Fruit fly (Drosophila melanogaster) whole organism, wandering third instar larva: Measurements from ENCODE around the gene Ero1L.
A peak's percentile ranks its signal among the peaks of the same experiment; 100 is the strongest.

Experiments used
- Abd-B ChIP-seq: fragments of >200 bp; optimal IDR thresholded peaks from 2 replicates; lab custom pipeline; 2017; ENCODE audit warnings: missing biosample characterization, missing genetic modification characterization
- CG32264 ChIP-seq: fragments of 200-800 bp; sonication (Bioruptor generic); optimal IDR thresholded peaks from 2 replicates; lab custom pipeline; 2016; ENCODE audit warnings: missing biosample characterization, missing genetic modification characterization
- CrebA ChIP-seq: fragments of 200-800 bp; sonication (Bioruptor generic); optimal IDR thresholded peaks from 2 replicates; lab custom pipeline; 2016; ENCODE audit warnings: missing biosample characterization, mild to moderate bottlenecking, missing genetic modification characterization, borderline replicate concordance
- Dfd ChIP-seq: fragments of >200 bp; optimal IDR thresholded peaks from 2 replicates; lab custom pipeline; 2017; ENCODE audit warnings: missing biosample characterization, missing genetic modification characterization
- Dif ChIP-seq: fragments of 200-275, 200-300 bp; sonication (Bioruptor generic); optimal IDR thresholded peaks from 2 replicates; lab custom pipeline; 2018; ENCODE audit warnings: missing biosample characterization, missing genetic modification characterization; ENCODE audit not compliant: partially characterized antibody
- GATAd ChIP-seq: sonication (Bioruptor generic); optimal IDR thresholded peaks from 2 replicates; lab custom pipeline; 2016; ENCODE audit warnings: missing biosample characterization, missing genetic modification characterization
- HLH106 ChIP-seq: fragments of 200-800 bp; optimal IDR thresholded peaks from 3 replicates; lab custom pipeline; 2019; ENCODE audit warnings: missing biosample characterization, mild to moderate bottlenecking, missing genetic modification characterization, moderate library complexity
- Hr78 ChIP-seq: fragments of >200 bp; optimal IDR thresholded peaks from 2 replicates; lab custom pipeline; 2017; ENCODE audit warnings: missing biosample characterization, missing genetic modification characterization
- Hr83 ChIP-seq: fragments of 200-300 bp; sonication (Bioruptor generic); optimal IDR thresholded peaks from 2 replicates; lab custom pipeline; 2016; ENCODE audit warnings: missing biosample characterization, mild to moderate bottlenecking, missing genetic modification characterization, moderate library complexity; ENCODE audit not compliant: poor library complexity, severe bottlenecking
- Jra ChIP-seq: sonication (Bioruptor generic); optimal IDR thresholded peaks from 2 replicates; lab custom pipeline; 2016; ENCODE audit warnings: missing biosample characterization, missing genetic modification characterization
- Mio ChIP-seq: sonication (Bioruptor generic); optimal IDR thresholded peaks from 2 replicates; lab custom pipeline; 2016; ENCODE audit warnings: missing biosample characterization, missing genetic modification characterization
- Myc ChIP-seq: fragments of >200 bp; optimal IDR thresholded peaks from 2 replicates; lab custom pipeline; 2017
- N ChIP-seq: fragments of >200 bp; optimal IDR thresholded peaks from 2 replicates; lab custom pipeline; 2018; ENCODE audit warnings: missing biosample characterization, missing external identifiers, missing genetic modification characterization
- Rel ChIP-seq, 2 experiments: fragments of 200-800 bp; sonication (Bioruptor generic) in 1 of 2; optimal IDR thresholded peaks; 2 replicates in 1 of 2; 3 replicates in 1 of 2; lab custom pipeline; 2016 to 2019; ENCODE audit warnings: mild to moderate bottlenecking in 2 of 2, missing biosample characterization in 2 of 2, missing genetic modification characterization in 2 of 2, moderate library complexity in 1 of 2
- Sp1 ChIP-seq: fragments of 200-800 bp; sonication (Bioruptor generic); optimal IDR thresholded peaks from 3 replicates; lab custom pipeline; 2019; ENCODE audit warnings: missing biosample characterization, mild to moderate bottlenecking, missing genetic modification characterization, moderate library complexity
- dl ChIP-seq, 2 experiments: fragments of 175-275, 200-275 bp in 1 of 2; fragments of 200-275 bp in 1 of 2; sonication (Bioruptor generic); optimal IDR thresholded peaks; lab custom pipeline; 2018; ENCODE audit warnings: mild to moderate bottlenecking in 2 of 2, missing biosample characterization in 2 of 2, missing genetic modification characterization in 2 of 2, moderate library complexity in 2 of 2; ENCODE audit not compliant: partially characterized antibody in 2 of 2, insufficient read depth in 1 of 2
- dmrt93B ChIP-seq: fragments of 200-800 bp; sonication (Bioruptor generic); optimal IDR thresholded peaks from 2 replicates; lab custom pipeline; 2018; ENCODE audit warnings: missing biosample characterization, mild to moderate bottlenecking, missing genetic modification characterization
- dsf ChIP-seq: sonication (Bioruptor generic); optimal IDR thresholded peaks from 2 replicates; lab custom pipeline; 2016; ENCODE audit warnings: missing biosample characterization, missing genetic modification characterization, borderline replicate concordance
- ey ChIP-seq: fragments of 200-800 bp; sonication (Bioruptor generic); optimal IDR thresholded peaks from 2 replicates; lab custom pipeline; 2016; ENCODE audit warnings: missing biosample characterization, missing genetic modification characterization
- foxo ChIP-seq, 2 experiments: fragments of 200-800 bp; sonication (Bioruptor generic); optimal IDR thresholded peaks; 2 replicates in 1 of 2; 3 replicates in 1 of 2; lab custom pipeline; 2016 to 2017; ENCODE audit warnings: missing biosample characterization in 2 of 2, missing genetic modification characterization in 2 of 2
- fru ChIP-seq: fragments of 200-800 bp; sonication (Bioruptor generic); optimal IDR thresholded peaks from 3 replicates; lab custom pipeline; 2016; ENCODE audit warnings: missing biosample characterization, mild to moderate bottlenecking, missing genetic modification characterization
- h ChIP-seq: fragments of 200-800 bp; sonication (Bioruptor generic); optimal IDR thresholded peaks from 3 replicates; lab custom pipeline; 2016; ENCODE audit warnings: missing biosample characterization, mild to moderate bottlenecking, missing genetic modification characterization
- jim ChIP-seq: fragments of 175-275, 200-325 bp; sonication (Bioruptor generic); optimal IDR thresholded peaks from 2 replicates; lab custom pipeline; 2016; ENCODE audit warnings: missing biosample characterization, mild to moderate bottlenecking, missing genetic modification characterization
- lola ChIP-seq: fragments of >200 bp; optimal IDR thresholded peaks from 2 replicates; lab custom pipeline; 2017; ENCODE audit warnings: missing biosample characterization, missing genetic modification characterization
- pan ChIP-seq: fragments of >200 bp; optimal IDR thresholded peaks from 2 replicates; lab custom pipeline; 2017
- psq ChIP-seq: fragments of 200-800 bp; sonication (Bioruptor generic); optimal IDR thresholded peaks from 3 replicates; lab custom pipeline; 2017; ENCODE audit warnings: missing biosample characterization, mild to moderate bottlenecking, missing genetic modification characterization, moderate library complexity
- rgr ChIP-seq: fragments of 200-800 bp; sonication (Bioruptor generic); optimal IDR thresholded peaks from 3 replicates; lab custom pipeline; 2016; ENCODE audit warnings: missing biosample characterization, mild to moderate bottlenecking, missing genetic modification characterization
- tai ChIP-seq: sonication (Bioruptor generic); optimal IDR thresholded peaks from 2 replicates; lab custom pipeline; 2016; ENCODE audit warnings: missing biosample characterization, missing genetic modification characterization
- usp ChIP-seq: fragments of >200 bp; optimal IDR thresholded peaks from 2 replicates; lab custom pipeline; 2017; ENCODE audit warnings: missing biosample characterization, missing genetic modification characterization
- woc ChIP-seq: sonication (Bioruptor generic); optimal IDR thresholded peaks from 2 replicates; lab custom pipeline; 2016; ENCODE audit warnings: missing biosample characterization, mild to moderate bottlenecking, missing genetic modification characterization

The Ero1L gene

dm6 chr3L:4187930-4188523, 17.8 kb downstream of the Ero1L start, which contains the start of the genes Teh2 and tipE:
Gene Teh2, minus strand, starts transcription at chr3L:4188023.
Gene tipE, plus strand, starts transcription at chr3L:4188499.
- TF ChIP-seq rgr (no peak), GATAd (GFP tag; lab: Kevin White, UChicago) (no peak), woc (GFP tag; lab: Kevin White, UChicago) (peak; percentile 9), dmrt93B (GFP tag; lab: Kevin White, UChicago) (no peak), usp (GFP tag; lab: Kevin White, UChicago) (no peak), fru (GFP tag; lab: Kevin White, UChicago) (no peak), psq (GFP tag; lab: Kevin White, UChicago) (no peak), dl (GFP tag; optimal IDR thresholded peaks at IDR 0.05; lab: Kevin White, UChicago; ENCODE audit: insufficient read depth in 1 of 2, partially characterized antibody in 2 of 2) (no peak), Myc (lab: Kevin White, UChicago) (peak; percentile 64), CG32264 (no peak), ey (GFP tag; lab: Kevin White, UChicago) (no peak)
- TF ChIP-seq, all 38 proteins: peak for 2

- no peak for TF ChIP-seq ey (GFP tag; lab: Kevin White, UChicago)
- no peak for TF ChIP-seq Dfd (GFP tag; lab: Kevin White, UChicago)
- no peak for TF ChIP-seq Hr83 (GFP tag; lab: Kevin White, UChicago)
- TF ChIP-seq lola, result no peak
- TF ChIP-seq N (GFP tag; lab: Kevin White, UChicago), result no peak
- TF ChIP-seq Jra (GFP tag; lab: Kevin White, UChicago), result no peak
- TF ChIP-seq Myc (lab: Kevin White, UChicago), result no peak
- TF ChIP-seq CG32264, result no peak
- TF ChIP-seq Rel (GFP tag; optimal IDR thresholded peaks at IDR 0.05; lab: Kevin White, UChicago), result no peak
- peak; percentile 57 for TF ChIP-seq Rel (tag; optimal IDR thresholded peaks at IDR 0.05; lab: Kevin White, UChicago)
- TF ChIP-seq GATAd (GFP tag; lab: Kevin White, UChicago), result no peak
- TF ChIP-seq Hr78 (GFP tag; lab: Kevin White, UChicago), result no peak
- peak in 1 of 2 experiments; percentile 16 for TF ChIP-seq foxo (GFP tag; optimal IDR thresholded peaks at IDR 0.05; lab: Kevin White, UChicago)
- no peak for TF ChIP-seq rgr
- no peak for TF ChIP-seq CrebA (GFP tag; lab: Kevin White, UChicago)
- TF ChIP-seq dsf (GFP tag; lab: Kevin White, UChicago), result no peak
Observed at dm6 chr3L:4193730-4194649, 23.8 kb downstream of the Ero1L start, which contains the start of gene CG43367. Gene CG43367, plus strand, starts transcription at chr3L:4193993.

DNA sequence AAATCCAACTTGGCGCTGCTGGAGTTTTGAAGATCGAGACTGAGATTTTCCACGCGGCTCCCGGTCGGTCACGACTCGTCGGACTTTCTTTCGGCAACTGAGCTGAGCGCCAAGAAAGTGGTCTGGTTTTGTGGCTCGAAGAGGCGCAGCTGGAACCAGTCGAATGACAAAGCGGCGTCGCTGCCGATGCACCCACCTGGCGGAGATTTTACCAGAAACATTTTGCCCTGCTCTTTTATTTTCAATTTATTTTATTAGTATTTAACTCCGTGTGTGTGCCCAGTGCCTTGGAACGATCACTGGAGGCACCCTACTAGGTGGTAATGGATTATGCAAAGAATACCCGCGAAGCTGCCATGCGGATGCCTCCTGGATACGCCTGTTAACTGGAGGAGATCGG, 34.0 kb downstream of the Ero1L start, which contains the start of gene CG15005:
TSS of gene CG15005 (minus strand) at position 101 of the 400 bp plus-strand sequence.
- TF ChIP-seq usp (GFP tag; lab: Kevin White, UChicago), result no peak
- TF ChIP-seq Sp1, result no peak
- no peak for TF ChIP-seq jim (GFP tag; lab: Kevin White, UChicago)
- TF ChIP-seq pan (lab: Kevin White, UChicago), result no peak
- no peak for TF ChIP-seq Rel (GFP tag; optimal IDR thresholded peaks at IDR 0.05; lab: Kevin White, UChicago)
- no peak for TF ChIP-seq Rel (tag; optimal IDR thresholded peaks at IDR 0.05; lab: Kevin White, UChicago)
- TF ChIP-seq ey (GFP tag; lab: Kevin White, UChicago), result no peak
- no peak for TF ChIP-seq tai (GFP tag; lab: Kevin White, UChicago)
- TF ChIP-seq Abd-B (GFP tag; lab: Kevin White, UChicago), result no peak
- TF ChIP-seq dmrt93B (GFP tag; lab: Kevin White, UChicago), result no peak
- TF ChIP-seq foxo (GFP tag; optimal IDR thresholded peaks at IDR 0.05; lab: Kevin White, UChicago), result no peak
- no peak for TF ChIP-seq GATAd (GFP tag; lab: Kevin White, UChicago)
- no peak for TF ChIP-seq Dif

DNA sequence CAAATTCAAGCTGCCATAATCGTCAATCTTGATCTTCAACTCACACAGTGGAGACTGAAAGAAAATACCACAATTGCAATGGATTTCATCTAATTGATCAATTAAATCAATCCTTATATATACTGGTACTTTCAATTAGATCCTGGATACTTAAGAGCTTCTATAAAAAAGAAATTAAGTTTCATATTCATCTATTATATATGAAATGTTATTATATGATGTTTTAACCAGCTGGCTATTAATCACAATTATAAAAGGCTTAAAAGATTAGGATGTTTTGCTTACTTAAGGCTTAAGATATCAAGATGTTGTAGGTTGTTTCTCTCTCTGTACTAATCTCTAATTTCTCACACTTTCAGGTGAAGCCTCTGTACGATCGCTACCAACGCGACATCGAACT, 34.7 kb downstream of the Ero1L start:
- TF ChIP-seq Rel (GFP tag; optimal IDR thresholded peaks at IDR 0.05; lab: Kevin White, UChicago) (no peak), Rel (tag; optimal IDR thresholded peaks at IDR 0.05; lab: Kevin White, UChicago) (no peak), jim (GFP tag; lab: Kevin White, UChicago) (no peak), rgr (no peak), Jra (GFP tag; lab: Kevin White, UChicago) (no peak), Hr78 (GFP tag; lab: Kevin White, UChicago) (no peak), HLH106 (tag; lab: Kevin White, UChicago) (no peak), Dif (no peak), h (GFP tag; lab: Kevin White, UChicago) (no peak), foxo (GFP tag; optimal IDR thresholded peaks at IDR 0.05; lab: Kevin White, UChicago) (no peak), Sp1 (no peak), dsf (GFP tag; lab: Kevin White, UChicago) (no peak), ey (GFP tag; lab: Kevin White, UChicago) (no peak), psq (GFP tag; lab: Kevin White, UChicago) (no peak), Dfd (GFP tag; lab: Kevin White, UChicago) (no peak), pan (lab: Kevin White, UChicago) (no peak), fru (GFP tag; lab: Kevin White, UChicago) (no peak), Hr83 (GFP tag; lab: Kevin White, UChicago) (no peak), GATAd (GFP tag; lab: Kevin White, UChicago) (no peak), tai (GFP tag; lab: Kevin White, UChicago) (no peak), Mio (GFP tag; lab: Kevin White, UChicago) (no peak)
- TF ChIP-seq, all 38 proteins: peak for 0
